Worm (Caenorhabditis elegans) whole organism, L1 larva: Measurements from ENCODE around the gene srj-24.

Experiments
- C16A3.4 ChIP-seq: fragments of 150-350 bp; optimal IDR thresholded peaks from 2 replicates; lab custom pipeline; 2014; ENCODE audit warnings: missing biosample characterization, missing genetic modification characterization
- C34B4.2 ChIP-seq: sonication (generic microtip); optimal IDR thresholded peaks from 2 replicates; lab custom pipeline; 2017; ENCODE audit warnings: mild to moderate bottlenecking, missing genetic modification characterization, missing compliant biosample characterization
- F16B12.6 ChIP-seq: fragments of 150-350 bp; optimal IDR thresholded peaks from 2 replicates; lab custom pipeline; 2014; ENCODE audit warnings: missing biosample characterization, missing genetic modification characterization
- Y116A8C.19 ChIP-seq: sonication (generic microtip); optimal IDR thresholded peaks from 2 replicates; lab custom pipeline; 2016; ENCODE audit warnings: missing compliant biosample characterization, missing genetic modification characterization, borderline replicate concordance
- aha-1 ChIP-seq: fragments of 150-350 bp; optimal IDR thresholded peaks from 2 replicates; lab custom pipeline; 2014; ENCODE audit warnings: missing biosample characterization, missing genetic modification characterization
- alr-1 ChIP-seq: fragments of 200-800 bp; sonication (Bioruptor generic); optimal IDR thresholded peaks from 2 replicates; lab custom pipeline; 2018; ENCODE audit warnings: borderline replicate concordance, mild to moderate bottlenecking, missing genetic modification characterization, missing compliant biosample characterization
- ama-1 ChIP-seq: fragments of 150-350 bp; optimal IDR thresholded peaks from 2 replicates; lab custom pipeline; 2014
- ceh-63 ChIP-seq: fragments of 200-800 bp; sonication (Bioruptor generic); optimal IDR thresholded peaks from 2 replicates; lab custom pipeline; 2018; ENCODE audit warnings: mild to moderate bottlenecking, missing genetic modification characterization, missing compliant biosample characterization
- ceh-82 ChIP-seq, 3 experiments: fragments of 150-350 bp in 1 of 3; sonication (generic microtip) in 2 of 3; optimal IDR thresholded peaks; 2 replicates each; lab custom pipeline; 2014 to 2017; ENCODE audit warnings: missing biosample characterization in 3 of 3, missing genetic modification characterization in 3 of 3
- ceh-88 ChIP-seq: fragments of 200-800 bp; sonication (Bioruptor generic); IDR thresholded peaks from 2 replicates; pipeline ENCODE4 v1.3.6; 2022; ENCODE audit warnings: missing genetic modification characterization, missing compliant biosample characterization
- ceh-90 ChIP-seq: sonication (generic microtip); optimal IDR thresholded peaks from 2 replicates; lab custom pipeline; 2016; ENCODE audit warnings: missing genetic modification characterization, missing compliant biosample characterization
- ces-1 ChIP-seq: fragments of 150-350 bp; optimal IDR thresholded peaks from 2 replicates; lab custom pipeline; 2014; ENCODE audit warnings: missing biosample characterization, missing genetic modification reagents, missing genetic modification characterization
- dpl-1 ChIP-seq, 3 experiments: fragments of 150-350 bp in 2 of 3; sonication (generic microtip) in 1 of 3; optimal IDR thresholded peaks; 2 replicates each; lab custom pipeline; 2014 to 2017; ENCODE audit warnings: missing biosample characterization in 3 of 3, missing genetic modification characterization in 3 of 3, missing genetic modification reagents in 3 of 3
- dsc-1 ChIP-seq: sonication (generic microtip); optimal IDR thresholded peaks from 2 replicates; lab custom pipeline; 2016; ENCODE audit warnings: mild to moderate bottlenecking, missing genetic modification characterization, missing compliant biosample characterization
- efl-3 ChIP-seq: fragments of 200-800 bp; sonication (Bioruptor generic); optimal IDR thresholded peaks from 2 replicates; lab custom pipeline; 2018; ENCODE audit warnings: mild to moderate bottlenecking, missing genetic modification characterization, missing compliant biosample characterization
- egl-27 ChIP-seq, 2 experiments: fragments of 150-350 bp in 1 of 2; sonication (generic microtip); optimal IDR thresholded peaks; 3 replicates each; lab custom pipeline; 2017 to 2018; ENCODE audit warnings: missing biosample characterization in 2 of 2, missing genetic modification characterization in 2 of 2, missing genetic modification reagents in 2 of 2
- elt-2 ChIP-seq: sonication (generic microtip); optimal IDR thresholded peaks from 2 replicates; lab custom pipeline; 2016; ENCODE audit warnings: missing genetic modification characterization, mild to moderate bottlenecking, inconsistent platforms, missing compliant biosample characterization, missing genetic modification reagents
- elt-3 ChIP-seq, 6 experiments: fragments of 150-350 bp in 1 of 6; sonication (generic microtip); optimal IDR thresholded peaks; 2 replicates each; lab custom pipeline; 2017 to 2018; ENCODE audit warnings: missing biosample characterization in 6 of 6, missing genetic modification characterization in 6 of 6, inconsistent platforms in 1 of 6
- fkh-8 ChIP-seq: sonication (generic microtip); optimal IDR thresholded peaks from 2 replicates; lab custom pipeline; 2016; ENCODE audit warnings: mild to moderate bottlenecking, missing genetic modification characterization, missing compliant biosample characterization
- fos-1 ChIP-seq: fragments of 150-350 bp; optimal IDR thresholded peaks from 2 replicates; lab custom pipeline; 2014; ENCODE audit warnings: missing biosample characterization, missing genetic modification characterization
- grh-1 ChIP-seq: fragments of 200-800 bp; sonication (Bioruptor generic); IDR thresholded peaks from 2 replicates; pipeline ENCODE4 v1.3.6; 2022; ENCODE audit warnings: missing genetic modification reagents, missing genetic modification characterization, missing compliant biosample characterization
- hpl-2 ChIP-seq: fragments of 150-350 bp; optimal IDR thresholded peaks from 2 replicates; lab custom pipeline; 2014; ENCODE audit warnings: missing biosample characterization, missing genetic modification reagents, missing genetic modification characterization
- isw-1 ChIP-seq: fragments of 200-800 bp; sonication (Bioruptor generic); IDR thresholded peaks from 2 replicates; pipeline ENCODE4 v1.3.6; 2022; ENCODE audit warnings: missing genetic modification characterization, missing compliant biosample characterization
- jun-1 ChIP-seq: fragments of 150-350 bp; optimal IDR thresholded peaks from 2 replicates; lab custom pipeline; 2014; ENCODE audit warnings: missing biosample characterization, missing genetic modification reagents, missing genetic modification characterization
- lin-13 ChIP-seq: fragments of 150-350 bp; optimal IDR thresholded peaks from 2 replicates; lab custom pipeline; 2014; ENCODE audit warnings: missing biosample characterization, missing genetic modification reagents, missing genetic modification characterization
- lin-14 ChIP-seq: fragments of 200-800 bp; sonication (Bioruptor generic); optimal IDR thresholded peaks from 2 replicates; lab custom pipeline; 2018; ENCODE audit warnings: mild to moderate bottlenecking, missing genetic modification characterization, moderate library complexity, missing compliant biosample characterization
- lin-15B ChIP-seq: fragments of 150-350 bp; sonication (generic microtip); optimal IDR thresholded peaks from 3 replicates; lab custom pipeline; 2014; ENCODE audit warnings: missing biosample characterization, missing genetic modification characterization
- lin-35 ChIP-seq, 2 experiments: fragments of 150-350 bp; optimal IDR thresholded peaks; 2 replicates each; lab custom pipeline; 2014; ENCODE audit warnings: missing biosample characterization in 2 of 2, missing genetic modification characterization in 2 of 2, missing genetic modification reagents in 2 of 2
- lin-39 ChIP-seq: fragments of 150-350 bp; optimal IDR thresholded peaks from 2 replicates; lab custom pipeline; 2014; ENCODE audit warnings: missing biosample characterization, missing genetic modification reagents, missing genetic modification characterization
- lsy-2 ChIP-seq, 2 experiments: fragments of 150-350 bp; optimal IDR thresholded peaks; 2 replicates each; lab custom pipeline; 2014; ENCODE audit warnings: missing biosample characterization in 2 of 2, missing genetic modification characterization in 2 of 2
- mab-9 ChIP-seq: fragments of 200-800 bp; sonication (Bioruptor generic); IDR thresholded peaks from 2 replicates; pipeline ENCODE4 v1.3.6; 2022; ENCODE audit warnings: missing genetic modification reagents, missing genetic modification characterization, missing compliant biosample characterization
- mdl-1 ChIP-seq, 2 experiments: fragments of 150-350 bp; optimal IDR thresholded peaks; 2 replicates each; lab custom pipeline; 2014 to 2017; ENCODE audit warnings: missing biosample characterization in 2 of 2, missing genetic modification characterization in 2 of 2, inconsistent platforms in 1 of 2
- mef-2 ChIP-seq: fragments of 150-350 bp; optimal IDR thresholded peaks from 2 replicates; lab custom pipeline; 2014; ENCODE audit warnings: missing biosample characterization, missing genetic modification characterization
- mep-1 ChIP-seq: fragments of 150-350 bp; optimal IDR thresholded peaks from 2 replicates; lab custom pipeline; 2014; ENCODE audit warnings: missing biosample characterization, missing genetic modification characterization
- nhr-11 ChIP-seq: fragments of 150-350 bp; optimal IDR thresholded peaks from 2 replicates; lab custom pipeline; 2014; ENCODE audit warnings: missing biosample characterization, missing genetic modification characterization
- nhr-12 ChIP-seq: sonication (generic microtip); optimal IDR thresholded peaks from 2 replicates; lab custom pipeline; 2017; ENCODE audit warnings: missing biosample characterization, missing genetic modification characterization
- nhr-20 ChIP-seq: sonication (generic microtip); optimal IDR thresholded peaks from 2 replicates; lab custom pipeline; 2016; ENCODE audit warnings: mild to moderate bottlenecking, missing genetic modification characterization, missing compliant biosample characterization
- nhr-237 ChIP-seq: fragments of 150-350 bp; optimal IDR thresholded peaks from 2 replicates; lab custom pipeline; 2014; ENCODE audit warnings: missing biosample characterization, missing genetic modification characterization
- nhr-28 ChIP-seq: fragments of 150-350 bp; optimal IDR thresholded peaks from 2 replicates; lab custom pipeline; 2014; ENCODE audit warnings: missing biosample characterization, missing genetic modification characterization
- nhr-71 ChIP-seq: sonication (generic microtip); optimal IDR thresholded peaks from 2 replicates; lab custom pipeline; 2016; ENCODE audit warnings: mild to moderate bottlenecking, missing genetic modification characterization, moderate library complexity, missing compliant biosample characterization
- nhr-77 ChIP-seq: fragments of 150-350 bp; optimal IDR thresholded peaks from 2 replicates; lab custom pipeline; 2014; ENCODE audit warnings: missing biosample characterization, missing genetic modification characterization
- nhr-84 ChIP-seq: sonication (generic microtip); optimal IDR thresholded peaks from 2 replicates; lab custom pipeline; 2017; ENCODE audit warnings: missing biosample characterization, missing genetic modification characterization
- pag-3 ChIP-seq: sonication (generic microtip); optimal IDR thresholded peaks from 2 replicates; lab custom pipeline; 2017; ENCODE audit warnings: missing genetic modification characterization, mild to moderate bottlenecking, missing compliant biosample characterization, antibody characterized with exemption, borderline replicate concordance; ENCODE audit not compliant: insufficient read depth
- rnt-1 ChIP-seq: sonication (generic microtip); optimal IDR thresholded peaks from 2 replicates; lab custom pipeline; 2016; ENCODE audit warnings: mild to moderate bottlenecking, missing genetic modification characterization, moderate library complexity, missing compliant biosample characterization
- skn-1 ChIP-seq: fragments of 150-350 bp; optimal IDR thresholded peaks from 2 replicates; lab custom pipeline; 2014; ENCODE audit warnings: missing biosample characterization, missing genetic modification characterization
- snu-23 ChIP-seq: sonication (generic microtip); optimal IDR thresholded peaks from 2 replicates; lab custom pipeline; 2016; ENCODE audit warnings: missing genetic modification characterization, missing compliant biosample characterization
- sox-4 ChIP-seq: sonication (generic microtip); optimal IDR thresholded peaks from 2 replicates; lab custom pipeline; 2016; ENCODE audit warnings: missing genetic modification characterization, missing compliant biosample characterization
- sptf-1 ChIP-seq: fragments of 150-350 bp; optimal IDR thresholded peaks from 2 replicates; lab custom pipeline; 2014; ENCODE audit warnings: missing biosample characterization, missing genetic modification characterization
- swsn-7 ChIP-seq: sonication (generic microtip); optimal IDR thresholded peaks from 2 replicates; lab custom pipeline; 2016; ENCODE audit warnings: missing genetic modification characterization, missing compliant biosample characterization
- unc-130 ChIP-seq: fragments of 150-350 bp; optimal IDR thresholded peaks from 2 replicates; lab custom pipeline; 2017; ENCODE audit warnings: missing biosample characterization, missing genetic modification characterization, inconsistent platforms
- unc-30 ChIP-seq: sonication (generic microtip); optimal IDR thresholded peaks from 2 replicates; lab custom pipeline; 2017; ENCODE audit warnings: missing biosample characterization, missing genetic modification characterization
- unc-62 ChIP-seq: fragments of 150-350 bp; optimal IDR thresholded peaks from 2 replicates; lab custom pipeline; 2014; ENCODE audit warnings: missing biosample characterization, missing genetic modification reagents, missing genetic modification characterization
- unc-86 ChIP-seq: sonication (generic microtip); optimal IDR thresholded peaks from 2 replicates; lab custom pipeline; 2016; ENCODE audit warnings: missing genetic modification characterization, missing compliant biosample characterization
- vab-15 ChIP-seq: sonication (generic microtip); optimal IDR thresholded peaks from 2 replicates; lab custom pipeline; 2017; ENCODE audit warnings: missing genotype, mild to moderate bottlenecking, missing genetic modification characterization, missing compliant biosample characterization

Gene srj-24

ce11 chrV:730216-730615 is 8.5 kb downstream of the srj-24 start (continued):
- TF ChIP-seq C34B4.2 (no peak), lin-35 (GFP tag; optimal IDR thresholded peaks at IDR 0.05; lab: Kevin White, UChicago) (peak in 1 of 2 experiments; percentile 77), unc-62 (GFP tag; lab: Kevin White, UChicago) (no peak), lin-14 (GFP tag; lab: Kevin White, UChicago) (peak; percentile 71), egl-27 (tag; optimal IDR thresholded peaks at IDR 0.05; lab: Kevin White, UChicago) (no peak), dpl-1 (GFP tag; optimal IDR thresholded peaks at IDR 0.05; lab: Kevin White, UChicago) (no peak), unc-86 (tag; lab: Kevin White, UChicago) (no peak), isw-1 (no peak), nhr-28 (tag; lab: Kevin White, UChicago) (no peak), hpl-2 (no peak), elt-3 (tag; optimal IDR thresholded peaks at IDR 0.05; lab: Kevin White, UChicago) (peak in 2 of 6 experiments; percentile 45 to 48), nhr-77 (tag; lab: Kevin White, UChicago) (no peak), nhr-237 (no peak), lsy-2 (tag; optimal IDR thresholded peaks at IDR 0.05; lab: Kevin White, UChicago) (peak; percentile 26 to 34), ceh-88 (GFP tag; lab: Robert Waterston, UW) (no peak; the same call in 1 of the 2 replicates), ceh-82 (tag; optimal IDR thresholded peaks at IDR 0.05; lab: Kevin White, UChicago) (no peak), ceh-90 (no peak), unc-130 (no peak), swsn-7 (tag; lab: Kevin White, UChicago) (peak; percentile 0), jun-1 (no peak), lin-13 (no peak), elt-2 (peak; percentile 90), grh-1 (peak; percentile 56; the same call in 1 of the 2 replicates), sox-4 (no peak), ceh-63 (GFP tag; lab: Kevin White, UChicago) (no peak), nhr-11 (tag; lab: Kevin White, UChicago) (no peak), nhr-84 (tag; lab: Kevin White, UChicago) (no peak), lin-15B (tag; lab: Kevin White, UChicago) (no peak), alr-1 (no peak), dsc-1 (tag; lab: Kevin White, UChicago) (no peak), C16A3.4 (peak; percentile 49), pag-3 (tag; lab: Kevin White, UChicago) (no peak), fkh-8 (tag; lab: Kevin White, UChicago) (no peak), sptf-1 (tag; lab: Kevin White, UChicago) (no peak), fos-1 (no peak), Y116A8C.19 (tag; lab: Kevin White, UChicago) (no peak), nhr-20 (peak; percentile 75), aha-1 (tag; lab: Kevin White, UChicago) (no peak), ces-1 (GFP tag; lab: Kevin White, UChicago) (no peak), efl-3 (GFP tag; lab: Kevin White, UChicago) (no peak), mdl-1 (tag; optimal IDR thresholded peaks at IDR 0.05; lab: Kevin White, UChicago) (peak in 1 of 2 experiments; percentile 73), ama-1 (peak; percentile 43), nhr-12 (tag; lab: Kevin White, UChicago) (no peak), skn-1 (tag; lab: Kevin White, UChicago) (no peak), rnt-1 (tag; lab: Kevin White, UChicago) (peak; percentile 44), mef-2 (tag; lab: Kevin White, UChicago) (no peak), nhr-71 (peak; percentile 88), unc-30 (no peak), lin-39 (tag; lab: Kevin White, UChicago) (no peak), mab-9 (GFP tag; lab: Robert Waterston, UW) (no peak), snu-23 (GFP tag; lab: Kevin White, UChicago) (peak; percentile 64), F16B12.6 (tag; lab: Kevin White, UChicago) (no peak), vab-15 (no peak), mep-1 (tag; lab: Kevin White, UChicago) (peak; percentile 40)
